Worm (Caenorhabditis elegans) whole organism, mixed stage, embryonic: ENCODE measurements around the gene qars-1.
A peak's percentile ranks its signal among the peaks of the same experiment; 100 is the strongest.

Experiments used
- bed-3 ChIP-seq: fragments of 200-800 bp; sonication (Bioruptor generic); optimal IDR thresholded peaks from 3 replicates; lab custom pipeline; 2018; ENCODE audit warnings: mild to moderate bottlenecking, missing genetic modification characterization, moderate library complexity, missing compliant biosample characterization
- blmp-1 ChIP-seq: fragments of 150-350 bp; optimal IDR thresholded peaks from 2 replicates; lab custom pipeline; 2014; ENCODE audit warnings: missing biosample characterization, missing genetic modification characterization
- ceh-39 ChIP-seq: fragments of 150-350 bp; optimal IDR thresholded peaks from 2 replicates; lab custom pipeline; 2014; ENCODE audit warnings: missing biosample characterization, missing genetic modification characterization
- ceh-43 ChIP-seq: fragments of 200-800 bp; sonication (Bioruptor generic); optimal IDR thresholded peaks from 2 replicates; lab custom pipeline; 2018; ENCODE audit warnings: mild to moderate bottlenecking, missing genetic modification characterization, moderate library complexity, missing compliant biosample characterization
- ceh-83 ChIP-seq: fragments of 200-800 bp; sonication (Bioruptor generic); optimal IDR thresholded peaks from 2 replicates; lab custom pipeline; 2018; ENCODE audit warnings: mild to moderate bottlenecking, missing genetic modification characterization, missing compliant biosample characterization
- ces-1 ChIP-seq: fragments of 150-350 bp; optimal IDR thresholded peaks from 2 replicates; lab custom pipeline; 2014; ENCODE audit warnings: missing biosample characterization, missing genetic modification reagents, missing genetic modification characterization
- cnd-1 ChIP-seq: fragments of 200-800 bp; sonication (Bioruptor generic); optimal IDR thresholded peaks from 2 replicates; lab custom pipeline; 2018; ENCODE audit warnings: mild to moderate bottlenecking, missing genetic modification characterization, missing compliant biosample characterization
- drap-1 ChIP-seq: fragments of 200-800 bp; sonication (Bioruptor generic); optimal IDR thresholded peaks from 3 replicates; lab custom pipeline; 2018; ENCODE audit warnings: mild to moderate bottlenecking, missing genetic modification characterization, missing compliant biosample characterization
- elt-1 ChIP-seq: sonication (generic microtip); optimal IDR thresholded peaks from 2 replicates; lab custom pipeline; 2017; ENCODE audit warnings: missing genetic modification characterization, mild to moderate bottlenecking, missing compliant biosample characterization, antibody characterized with exemption, moderate library complexity, borderline replicate concordance; ENCODE audit not compliant: insufficient read depth
- elt-3 ChIP-seq: fragments of 150-350 bp; optimal IDR thresholded peaks from 2 replicates; lab custom pipeline; 2014; ENCODE audit warnings: missing biosample characterization, missing genetic modification characterization
- flh-1 ChIP-seq: fragments of 200-800 bp; sonication (Bioruptor generic); optimal IDR thresholded peaks from 2 replicates; lab custom pipeline; 2018; ENCODE audit warnings: mild to moderate bottlenecking, missing genetic modification characterization, moderate library complexity, missing compliant biosample characterization
- ham-2 ChIP-seq: fragments of 200-800 bp; sonication (Bioruptor generic); optimal IDR thresholded peaks from 2 replicates; lab custom pipeline; 2018; ENCODE audit warnings: mild to moderate bottlenecking, missing genetic modification characterization, missing compliant biosample characterization
- hlh-1 ChIP-seq: fragments of 150-350 bp; optimal IDR thresholded peaks from 2 replicates; lab custom pipeline; 2014; ENCODE audit warnings: missing biosample characterization, missing genetic modification reagents, missing genetic modification characterization
- lin-13 ChIP-seq: fragments of 150-350 bp; optimal IDR thresholded peaks from 2 replicates; lab custom pipeline; 2014; ENCODE audit warnings: missing biosample characterization, missing genetic modification characterization
- lin-32 ChIP-seq: fragments of 200-800 bp; sonication (Bioruptor generic); optimal IDR thresholded peaks from 2 replicates; lab custom pipeline; 2018; ENCODE audit warnings: mild to moderate bottlenecking, missing genetic modification characterization, missing compliant biosample characterization
- lsy-2 ChIP-seq: fragments of 150-350 bp; optimal IDR thresholded peaks from 2 replicates; lab custom pipeline; 2014; ENCODE audit warnings: missing biosample characterization, missing genetic modification characterization
- mab-5 ChIP-seq: fragments of 150-350 bp; optimal IDR thresholded peaks from 2 replicates; lab custom pipeline; 2014; ENCODE audit warnings: missing biosample characterization, missing genetic modification characterization
- mep-1 ChIP-seq: fragments of 150-350 bp; optimal IDR thresholded peaks from 2 replicates; lab custom pipeline; 2017; ENCODE audit warnings: missing biosample characterization, missing genetic modification reagents, missing genetic modification characterization, inconsistent platforms
- mls-2 ChIP-seq: sonication (generic microtip); optimal IDR thresholded peaks from 2 replicates; lab custom pipeline; 2016; ENCODE audit warnings: mild to moderate bottlenecking, missing genetic modification characterization, moderate library complexity, missing compliant biosample characterization
- nhr-12 ChIP-seq: fragments of 150-350 bp; optimal IDR thresholded peaks from 2 replicates; lab custom pipeline; 2014; ENCODE audit warnings: missing biosample characterization, missing genetic modification characterization
- nhr-2 ChIP-seq: fragments of 150-350 bp; optimal IDR thresholded peaks from 2 replicates; lab custom pipeline; 2014; ENCODE audit warnings: missing biosample characterization, missing genetic modification characterization
- nhr-237 ChIP-seq: fragments of 150-350 bp; optimal IDR thresholded peaks from 2 replicates; lab custom pipeline; 2014; ENCODE audit warnings: missing biosample characterization, missing genetic modification characterization
- nhr-28 ChIP-seq: fragments of 150-350 bp; optimal IDR thresholded peaks from 2 replicates; lab custom pipeline; 2014; ENCODE audit warnings: missing biosample characterization, missing genetic modification characterization
- pha-4 ChIP-seq: fragments of 150-350 bp; optimal IDR thresholded peaks from 2 replicates; lab custom pipeline; 2018; ENCODE audit warnings: missing biosample characterization, missing genetic modification reagents, missing genetic modification characterization
- sem-2 ChIP-seq: fragments of 200-800 bp; sonication (Bioruptor generic); optimal IDR thresholded peaks from 2 replicates; lab custom pipeline; 2018; ENCODE audit warnings: mild to moderate bottlenecking, missing genetic modification characterization, missing compliant biosample characterization
- sptf-1 ChIP-seq: sonication (generic microtip); optimal IDR thresholded peaks from 2 replicates; lab custom pipeline; 2017; ENCODE audit warnings: mild to moderate bottlenecking, missing genetic modification characterization, moderate library complexity, missing compliant biosample characterization
- unc-120 ChIP-seq: sonication (generic microtip); optimal IDR thresholded peaks from 2 replicates; lab custom pipeline; 2017; ENCODE audit warnings: missing genetic modification characterization, missing compliant biosample characterization; ENCODE audit not compliant: poor library complexity, severe bottlenecking
- unc-39 ChIP-seq: fragments of 150-350 bp; optimal IDR thresholded peaks from 2 replicates; lab custom pipeline; 2014; ENCODE audit warnings: missing biosample characterization, missing genetic modification characterization
- unc-62 ChIP-seq: fragments of 150-350 bp; optimal IDR thresholded peaks from 2 replicates; lab custom pipeline; 2014; ENCODE audit warnings: missing biosample characterization, missing genetic modification reagents, missing genetic modification characterization
- zip-8 ChIP-seq: fragments of 150-350 bp; optimal IDR thresholded peaks from 2 replicates; lab custom pipeline; 2014; ENCODE audit warnings: missing biosample characterization, missing genetic modification characterization
- ztf-11 ChIP-seq: fragments of 150-350 bp; optimal IDR thresholded peaks from 2 replicates; lab custom pipeline; 2014; ENCODE audit warnings: missing biosample characterization, missing genetic modification characterization

qars-1 gene

ce11 chrIV:15039477-15039876 is 26.5 kb upstream of the qars-1 start, which contains the start of gene hrpu-1 (continued):
- TF ChIP-seq nhr-237: peak; percentile 63
- TF ChIP-seq unc-120 (tag; lab: Kevin White, UChicago): no peak
- TF ChIP-seq cnd-1 (tag; lab: Kevin White, UChicago): no peak
- TF ChIP-seq ces-1 (GFP tag; lab: Kevin White, UChicago): peak; percentile 86
- no peak for TF ChIP-seq ceh-83 (GFP tag; lab: Kevin White, UChicago)
- no peak for TF ChIP-seq drap-1
- TF ChIP-seq zip-8 (tag; lab: Kevin White, UChicago): no peak

ce11 chrIV:15038821-15039220 is 25.8 kb upstream of the qars-1 start:
- TF ChIP-seq ceh-39: no peak
- no peak for TF ChIP-seq ztf-11
- TF ChIP-seq unc-120 (tag; lab: Kevin White, UChicago): no peak

- no peak for TF ChIP-seq zip-8 (tag; lab: Kevin White, UChicago)
- no peak for TF ChIP-seq lin-32 (GFP tag; lab: Kevin White, UChicago)
- TF ChIP-seq ztf-11: no peak
- no peak for TF ChIP-seq sem-2 (GFP tag; lab: Kevin White, UChicago)
- no peak for TF ChIP-seq blmp-1 (tag; lab: Kevin White, UChicago)
- TF ChIP-seq elt-1 (tag; lab: Kevin White, UChicago): no peak
- TF ChIP-seq nhr-28 (tag; lab: Kevin White, UChicago): no peak
- TF ChIP-seq ceh-43: no peak
- no peak for TF ChIP-seq nhr-12 (tag; lab: Kevin White, UChicago)
- no peak for TF ChIP-seq bed-3 (GFP tag; lab: Kevin White, UChicago)
- TF ChIP-seq elt-3 (tag; lab: Kevin White, UChicago): no peak
- no peak for TF ChIP-seq mls-2 (tag; lab: Kevin White, UChicago)
- no peak for TF ChIP-seq sptf-1
- no peak for TF ChIP-seq hlh-1 (tag; lab: Kevin White, UChicago)
- no peak for TF ChIP-seq mep-1 (tag; lab: Kevin White, UChicago)
- TF ChIP-seq mab-5 (tag; lab: Kevin White, UChicago): no peak
- no peak for TF ChIP-seq unc-39 (tag; lab: Kevin White, UChicago)
Observed at ce11 chrIV:15037492-15037891, 24.5 kb upstream of the qars-1 start.

- TF ChIP-seq lin-13 (tag; lab: Kevin White, UChicago) (peak; percentile 56), cnd-1 (tag; lab: Kevin White, UChicago) (no peak), lsy-2 (tag; lab: Kevin White, UChicago) (peak; percentile 74), nhr-28 (tag; lab: Kevin White, UChicago) (no peak), bed-3 (GFP tag; lab: Kevin White, UChicago) (no peak), unc-62 (GFP tag; lab: Kevin White, UChicago) (no peak), flh-1 (GFP tag; lab: Kevin White, UChicago) (no peak), elt-3 (tag; lab: Kevin White, UChicago) (no peak), unc-120 (tag; lab: Kevin White, UChicago) (no peak), nhr-12 (tag; lab: Kevin White, UChicago) (no peak), sem-2 (GFP tag; lab: Kevin White, UChicago) (no peak), zip-8 (tag; lab: Kevin White, UChicago) (no peak), blmp-1 (tag; lab: Kevin White, UChicago) (no peak), mab-5 (tag; lab: Kevin White, UChicago) (no peak), elt-1 (tag; lab: Kevin White, UChicago) (no peak), hlh-1 (tag; lab: Kevin White, UChicago) (peak; percentile 1), ztf-11 (no peak), ces-1 (GFP tag; lab: Kevin White, UChicago) (peak; percentile 31), mep-1 (tag; lab: Kevin White, UChicago) (peak; percentile 61), drap-1 (no peak), nhr-2 (tag; lab: Kevin White, UChicago) (no peak), ham-2 (GFP tag; lab: Kevin White, UChicago) (no peak), unc-39 (tag; lab: Kevin White, UChicago) (no peak), pha-4 (tag; lab: Kevin White, UChicago) (no peak), nhr-237 (peak; percentile 62), sptf-1 (no peak), lin-32 (GFP tag; lab: Kevin White, UChicago) (no peak), ceh-83 (GFP tag; lab: Kevin White, UChicago) (no peak)
- TF ChIP-seq, all 35 proteins: peak for 6
Observed at ce11 chrIV:15036974-15037373, 24.0 kb upstream of the qars-1 start, which contains the start of gene eef-1B.2. Gene eef-1B.2 (plus strand): TSS chrIV:15037331.
